Worm (Caenorhabditis elegans): Measurements from ENCODE around the gene pfn-2.

The pfn-2 gene

ce11 chrX:5348529-5349148, 5.2 kb downstream of the pfn-2 start, which contains the start of gene syx-3 (continued):
- no peak for TF ChIP-seq zip-4 (GFP tag; optimal IDR thresholded peaks at IDR 0.05)
- no peak for TF ChIP-seq dpl-1 (GFP tag; optimal IDR thresholded peaks at IDR 0.05)
- no peak for TF ChIP-seq unc-130 (tag; optimal IDR thresholded peaks at IDR 0.05)
- TF ChIP-seq alr-1 (tag; optimal IDR thresholded peaks at IDR 0.05; ENCODE audit: borderline replicate concordance), result no peak
- TF ChIP-seq ces-1 (GFP tag; optimal IDR thresholded peaks at IDR 0.05), result no peak
- TF ChIP-seq lin-14 (GFP tag; optimal IDR thresholded peaks at IDR 0.05), result peak; percentile 43
- no peak for TF ChIP-seq zag-1 (tag; optimal IDR thresholded peaks at IDR 0.05)
- TF ChIP-seq lin-39 (tag; optimal IDR thresholded peaks at IDR 0.05), result no peak
- TF ChIP-seq irx-1 (tag; optimal IDR thresholded peaks at IDR 0.05), result no peak
- TF ChIP-seq ceh-90 (tag; optimal IDR thresholded peaks at IDR 0.05), result no peak
- TF ChIP-seq dsc-1 (tag; optimal IDR thresholded peaks at IDR 0.05), result peak; percentile 93
- no peak for TF ChIP-seq ceh-82 (tag; optimal IDR thresholded peaks at IDR 0.05)
- no peak for TF ChIP-seq ceh-63 (GFP tag; optimal IDR thresholded peaks at IDR 0.05)
- TF ChIP-seq fkh-4 (tag; optimal IDR thresholded peaks at IDR 0.05; ENCODE audit: borderline replicate concordance), result peak; percentile 43
- TF ChIP-seq nhr-11 (tag; optimal IDR thresholded peaks at IDR 0.05), result no peak
- TF ChIP-seq sox-4 (tag; optimal IDR thresholded peaks at IDR 0.05), result no peak
- TF ChIP-seq ets-5 (GFP tag; IDR thresholded peaks at IDR 0.05), result no peak
- no peak for TF ChIP-seq nhr-84 (tag; optimal IDR thresholded peaks at IDR 0.05)
- no peak for TF ChIP-seq efl-1 (optimal IDR thresholded peaks at IDR 0.05)
- no peak for TF ChIP-seq efl-1 (GFP tag; optimal IDR thresholded peaks at IDR 0.05 in 1 of 2)
- no peak for TF ChIP-seq nhr-77 (tag; optimal IDR thresholded peaks at IDR 0.05)
- TF ChIP-seq egl-13 (tag; optimal IDR thresholded peaks at IDR 0.05), result no peak
- no peak for TF ChIP-seq nhr-28 (tag; optimal IDR thresholded peaks at IDR 0.05)
- no peak for TF ChIP-seq aha-1 (tag; optimal IDR thresholded peaks at IDR 0.05)
- TF ChIP-seq sptf-1 (tag; optimal IDR thresholded peaks at IDR 0.05), result no peak

DNA sequence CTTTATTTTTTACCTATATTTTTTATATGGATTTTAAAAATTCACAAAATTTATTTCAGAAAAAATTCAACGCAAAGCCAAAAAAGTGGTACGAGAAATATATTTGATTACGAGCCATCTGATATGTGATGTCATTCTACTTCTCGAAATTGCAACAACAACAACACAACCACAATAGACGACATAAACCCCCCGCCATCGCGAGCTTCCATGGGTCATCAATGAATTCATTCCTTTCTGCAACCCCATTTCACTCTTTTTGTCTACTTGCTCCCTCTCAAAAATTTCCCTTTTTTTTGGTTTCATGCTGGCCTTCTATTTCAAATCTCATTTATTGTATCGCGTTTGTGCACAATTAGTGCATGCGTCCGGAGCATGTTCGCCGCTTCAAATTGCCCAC, 6.0 kb downstream of the pfn-2 start:
- TF ChIP-seq dsc-1 (tag; optimal IDR thresholded peaks at IDR 0.05), result peak; percentile 18
- TF ChIP-seq ceh-90 (tag; optimal IDR thresholded peaks at IDR 0.05), result no peak
- peak; percentile 17 for TF ChIP-seq lin-14 (GFP tag; optimal IDR thresholded peaks at IDR 0.05)

ce11 chrX:5346303-5346702, 7.6 kb downstream of the pfn-2 start:
- TF ChIP-seq nhr-12 (tag; optimal IDR thresholded peaks at IDR 0.05) (no peak), unc-98 (GFP tag; IDR thresholded peaks at IDR 0.05) (no peak), lin-35 (GFP tag; optimal IDR thresholded peaks at IDR 0.05) (peak in 1 of 2 experiments; percentile 3), elt-2 (tag; optimal IDR thresholded peaks at IDR 0.05) (peak; percentile 0), efl-1 (optimal IDR thresholded peaks at IDR 0.05) (no peak), efl-1 (GFP tag; optimal IDR thresholded peaks at IDR 0.05 in 1 of 2) (peak in 1 of 2 experiments; percentile 62)

DNA sequence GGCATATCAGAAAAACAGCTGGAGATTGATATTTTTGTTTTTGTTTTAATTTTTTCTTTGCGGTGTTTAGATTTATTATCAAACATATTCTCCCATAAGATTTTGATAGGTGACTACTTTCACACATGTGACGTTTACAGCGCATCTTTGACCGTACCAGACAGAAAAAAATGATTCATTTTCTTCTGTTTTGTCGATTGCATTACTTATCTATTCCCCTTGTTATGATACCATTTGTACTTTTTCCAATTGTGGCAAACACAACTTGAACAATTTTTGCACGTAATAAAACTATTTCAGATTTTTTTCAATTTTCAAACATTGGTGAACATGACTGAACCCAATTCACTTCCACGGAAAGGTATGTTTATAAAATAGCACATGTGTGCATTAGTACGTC, 9.6 kb downstream of the pfn-2 start, which contains the start of gene C26B9.1:
TSS of gene C26B9.1 (plus strand) at position 301 of the 400 bp plus-strand sequence.
- TF ChIP-seq skn-1 (tag; optimal IDR thresholded peaks at IDR 0.05) (no peak), ama-1 (optimal IDR thresholded peaks at IDR 0.05) (no peak), irx-1 (tag; optimal IDR thresholded peaks at IDR 0.05) (no peak), F16B12.6 (tag; optimal IDR thresholded peaks at IDR 0.05) (peak; percentile 76), nhr-12 (tag; optimal IDR thresholded peaks at IDR 0.05) (no peak), xbp-1 (tag; optimal IDR thresholded peaks at IDR 0.05) (no peak), elt-3 (tag; optimal IDR thresholded peaks at IDR 0.05) (no peak), pqm-1 (tag; optimal IDR thresholded peaks at IDR 0.05) (no peak), alr-1 (tag; optimal IDR thresholded peaks at IDR 0.05; ENCODE audit: borderline replicate concordance) (no peak)

DNA sequence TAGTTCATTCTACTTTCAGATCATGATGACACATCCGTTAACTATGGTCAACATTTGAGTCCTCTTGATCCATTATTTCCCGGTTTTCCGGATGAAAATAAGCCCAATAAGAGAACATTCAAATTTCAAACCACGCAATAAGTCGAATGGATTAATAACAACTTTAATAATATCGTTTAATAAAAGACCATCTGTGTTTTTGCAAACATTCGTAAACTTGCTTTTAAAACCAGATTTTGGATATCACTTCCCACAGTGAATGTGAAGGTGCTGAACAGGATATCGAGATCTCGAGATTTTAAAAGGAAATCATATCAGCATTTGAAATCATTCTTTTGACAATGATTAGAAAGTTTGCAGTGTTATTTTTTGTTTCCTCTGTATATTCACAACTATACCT, 11.9 kb downstream of the pfn-2 start, which contains the start of gene C26B9.7:
TSS of gene C26B9.7 (plus strand) at position 301 of the 400 bp plus-strand sequence.
- TF ChIP-seq sox-4 (tag; optimal IDR thresholded peaks at IDR 0.05) (no peak), fkh-8 (tag; optimal IDR thresholded peaks at IDR 0.05) (no peak), fkh-10 (GFP tag; optimal IDR thresholded peaks at IDR 0.05) (no peak), alr-1 (tag; optimal IDR thresholded peaks at IDR 0.05; ENCODE audit: borderline replicate concordance) (no peak), nhr-19 (GFP tag; conservative IDR thresholded peaks at IDR 0.05) (no peak), dpl-1 (GFP tag; optimal IDR thresholded peaks at IDR 0.05) (no peak), C16A3.4 (tag; optimal IDR thresholded peaks at IDR 0.05) (no peak), xbp-1 (tag; optimal IDR thresholded peaks at IDR 0.05) (no peak), fos-1 (tag; optimal IDR thresholded peaks at IDR 0.05) (no peak), nhr-76 (tag; optimal IDR thresholded peaks at IDR 0.05) (no peak), lir-3 (tag; optimal IDR thresholded peaks at IDR 0.05; ENCODE audit: poor library complexity) (no peak), hlh-17 (GFP tag; optimal IDR thresholded peaks at IDR 0.05; ENCODE audit: borderline replicate concordance) (no peak), ceh-90 (tag; optimal IDR thresholded peaks at IDR 0.05) (no peak), nhr-71 (tag; optimal IDR thresholded peaks at IDR 0.05) (no peak), aly-2 (tag; optimal IDR thresholded peaks at IDR 0.05) (no peak), nhr-28 (tag; optimal IDR thresholded peaks at IDR 0.05) (no peak), snpc-4 (tag; optimal IDR thresholded peaks at IDR 0.05) (no peak)
